Worm (Caenorhabditis elegans) whole organism, midembryonic: Measurements from ENCODE around the gene cyp-35A1.

Experiments
- T22C8.4 ChIP-seq: fragments of 200-800 bp; sonication (Bioruptor generic); IDR thresholded peaks from 2 replicates; pipeline ENCODE4 v1.3.6; 2022; ENCODE audit warnings: missing genetic modification characterization, missing compliant biosample characterization
- cog-1 ChIP-seq: sonication (generic microtip); optimal IDR thresholded peaks from 2 replicates; lab custom pipeline; 2016; ENCODE audit warnings: missing genetic modification characterization, missing compliant biosample characterization
- flt-1 ChIP-seq: fragments of 200-800 bp; sonication (Bioruptor generic); IDR thresholded peaks from 2 replicates; pipeline ENCODE4 v1.3.6; 2022; ENCODE audit warnings: missing genetic modification characterization, missing compliant biosample characterization
- klf-2 ChIP-seq: fragments of 200-800 bp; sonication (Bioruptor generic); conservative IDR thresholded peaks from 2 replicates; pipeline ENCODE4 v1.3.6; 2022; ENCODE audit warnings: missing genetic modification reagents, missing genetic modification characterization, missing compliant biosample characterization
- med-1 ChIP-seq: sonication (generic microtip); optimal IDR thresholded peaks from 2 replicates; lab custom pipeline; 2017; ENCODE audit warnings: missing genetic modification characterization, mild to moderate bottlenecking, missing compliant biosample characterization, antibody characterized with exemption, missing genetic modification reagents; ENCODE audit not compliant: insufficient read depth
- ref-1 ChIP-seq: fragments of 200-800 bp; sonication (Bioruptor generic); conservative IDR thresholded peaks from 2 replicates; pipeline ENCODE4 v1.3.6; 2022; ENCODE audit warnings: missing genetic modification reagents, missing genetic modification characterization, missing compliant biosample characterization
- tab-1 ChIP-seq: fragments of 200-800 bp; sonication (Bioruptor generic); IDR thresholded peaks from 2 replicates; pipeline ENCODE4 v1.3.6; 2022; ENCODE audit warnings: missing genetic modification characterization, missing compliant biosample characterization
- ztf-23 ChIP-seq: fragments of 200-800 bp; sonication (Bioruptor generic); IDR thresholded peaks from 2 replicates; pipeline ENCODE4 v1.3.6; 2022; ENCODE audit warnings: missing genetic modification reagents, missing genetic modification characterization, missing compliant biosample characterization
- ztf-29 ChIP-seq: fragments of 200-800 bp; sonication (Bioruptor generic); IDR thresholded peaks from 2 replicates; pipeline ENCODE4 v1.3.6; 2022; ENCODE audit warnings: missing genetic modification reagents, missing genetic modification characterization, missing compliant biosample characterization

The cyp-35A1 gene

ce11 chrV:7389771-7390170, 28.2 kb upstream of the cyp-35A1 start, which contains the start of gene C02H6.1:
TSS of gene C02H6.1 (minus strand) at chrV:7389871.
- TF ChIP-seq klf-2 (GFP tag; lab: Robert Waterston, UW) (no peak), flt-1 (no peak), tab-1 (GFP tag; lab: Robert Waterston, UW) (no peak), T22C8.4 (GFP tag; lab: Robert Waterston, UW) (no peak), med-1 (GFP tag; lab: Kevin White, UChicago) (no peak), ztf-29 (GFP tag; lab: Robert Waterston, UW) (no peak), ref-1 (GFP tag; lab: Robert Waterston, UW) (no peak), cog-1 (no peak), ztf-23 (GFP tag; lab: Robert Waterston, UW) (no peak)

- TF ChIP-seq med-1 (GFP tag; lab: Kevin White, UChicago) (no peak), ztf-29 (GFP tag; lab: Robert Waterston, UW) (no peak)
Measured at ce11 chrV:7387755-7388154, 26.2 kb upstream of the cyp-35A1 start, which contains the start of gene C02H6.3. TSS of gene C02H6.3 (minus strand) at chrV:7387855.

ce11 chrV:7386052-7386573, 24.5 kb upstream of the cyp-35A1 start, which contains the start of gene srp-6:
TSS of gene srp-6 (minus strand) at chrV:7386102.
- TF ChIP-seq cog-1, result no peak
- no peak for TF ChIP-seq ztf-23 (GFP tag; lab: Robert Waterston, UW)
- no peak for TF ChIP-seq ref-1 (GFP tag; lab: Robert Waterston, UW)
- no peak for TF ChIP-seq flt-1
- no peak for TF ChIP-seq tab-1 (GFP tag; lab: Robert Waterston, UW)
- no peak for TF ChIP-seq med-1 (GFP tag; lab: Kevin White, UChicago)
- no peak for TF ChIP-seq T22C8.4 (GFP tag; lab: Robert Waterston, UW)
- TF ChIP-seq klf-2 (GFP tag; lab: Robert Waterston, UW), result no peak

ce11 chrV:7381008-7381407, 19.4 kb upstream of the cyp-35A1 start, which contains the start of gene C03G6.17:
TSS of gene C03G6.17 (minus strand) at chrV:7381108.
- TF ChIP-seq flt-1, result no peak
- TF ChIP-seq tab-1 (GFP tag; lab: Robert Waterston, UW), result no peak
- TF ChIP-seq klf-2 (GFP tag; lab: Robert Waterston, UW), result no peak
- no peak for TF ChIP-seq ztf-29 (GFP tag; lab: Robert Waterston, UW)
- TF ChIP-seq med-1 (GFP tag; lab: Kevin White, UChicago), result no peak
- TF ChIP-seq ztf-23 (GFP tag; lab: Robert Waterston, UW), result no peak

ce11 chrV:7379384-7379783, 17.8 kb upstream of the cyp-35A1 start, which contains the start of gene srsx-24:
TSS of gene srsx-24 (minus strand) at chrV:7379484.
- TF ChIP-seq ref-1 (GFP tag; lab: Robert Waterston, UW) (no peak), klf-2 (GFP tag; lab: Robert Waterston, UW) (no peak), ztf-23 (GFP tag; lab: Robert Waterston, UW) (no peak), T22C8.4 (GFP tag; lab: Robert Waterston, UW) (no peak), ztf-29 (GFP tag; lab: Robert Waterston, UW) (no peak), flt-1 (no peak), cog-1 (no peak), med-1 (GFP tag; lab: Kevin White, UChicago) (no peak), tab-1 (GFP tag; lab: Robert Waterston, UW) (no peak)

ce11 chrV:7374090-7374489, 12.5 kb upstream of the cyp-35A1 start, which contains the start of gene srx-56:
TSS of gene srx-56 (plus strand) at chrV:7374390.
- TF ChIP-seq ztf-23 (GFP tag; lab: Robert Waterston, UW), result no peak
- TF ChIP-seq ref-1 (GFP tag; lab: Robert Waterston, UW), result no peak
- no peak for TF ChIP-seq med-1 (GFP tag; lab: Kevin White, UChicago)
- TF ChIP-seq cog-1, result no peak
- no peak for TF ChIP-seq tab-1 (GFP tag; lab: Robert Waterston, UW)
- TF ChIP-seq flt-1, result no peak
- no peak for TF ChIP-seq T22C8.4 (GFP tag; lab: Robert Waterston, UW)
- TF ChIP-seq ztf-29 (GFP tag; lab: Robert Waterston, UW), result no peak
- TF ChIP-seq klf-2 (GFP tag; lab: Robert Waterston, UW), result no peak

- TF ChIP-seq ztf-29 (GFP tag; lab: Robert Waterston, UW) (no peak), ref-1 (GFP tag; lab: Robert Waterston, UW) (no peak), med-1 (GFP tag; lab: Kevin White, UChicago) (no peak), cog-1 (no peak), T22C8.4 (GFP tag; lab: Robert Waterston, UW) (no peak), tab-1 (GFP tag; lab: Robert Waterston, UW) (no peak), klf-2 (GFP tag; lab: Robert Waterston, UW) (no peak), flt-1 (no peak), ztf-23 (GFP tag; lab: Robert Waterston, UW) (no peak)
Measured at ce11 chrV:7369578-7369977, 8.0 kb upstream of the cyp-35A1 start, which contains the start of gene srj-14. TSS of gene srj-14 (plus strand) at chrV:7369708.

ce11 chrV:7364951-7365350, 3.4 kb upstream of the cyp-35A1 start, which contains the start of gene exc-13:
TSS of gene exc-13 (plus strand) at chrV:7365251.
- TF ChIP-seq cog-1, result no peak
- no peak for TF ChIP-seq ref-1 (GFP tag; lab: Robert Waterston, UW)
- TF ChIP-seq T22C8.4 (GFP tag; lab: Robert Waterston, UW), result no peak
- no peak for TF ChIP-seq flt-1
- TF ChIP-seq klf-2 (GFP tag; lab: Robert Waterston, UW), result no peak
- TF ChIP-seq ztf-29 (GFP tag; lab: Robert Waterston, UW), result no peak
- no peak for TF ChIP-seq tab-1 (GFP tag; lab: Robert Waterston, UW)
- no peak for TF ChIP-seq med-1 (GFP tag; lab: Kevin White, UChicago)
- no peak for TF ChIP-seq ztf-23 (GFP tag; lab: Robert Waterston, UW)

ce11 chrV:7364059-7364458, 2.5 kb upstream of the cyp-35A1 start, which contains the start of gene cyp-35A2:
TSS of gene cyp-35A2 (minus strand) at chrV:7364182.
- no peak for TF ChIP-seq klf-2 (GFP tag; lab: Robert Waterston, UW)
- TF ChIP-seq ztf-23 (GFP tag; lab: Robert Waterston, UW), result no peak
- no peak for TF ChIP-seq T22C8.4 (GFP tag; lab: Robert Waterston, UW)
- no peak for TF ChIP-seq ztf-29 (GFP tag; lab: Robert Waterston, UW)
- TF ChIP-seq tab-1 (GFP tag; lab: Robert Waterston, UW), result no peak
- TF ChIP-seq ref-1 (GFP tag; lab: Robert Waterston, UW), result no peak
- TF ChIP-seq med-1 (GFP tag; lab: Kevin White, UChicago), result no peak
- TF ChIP-seq flt-1, result no peak
- TF ChIP-seq cog-1, result no peak
